Worm (Caenorhabditis elegans): ENCODE results near the gene F01F1.3.

Gene F01F1.3

ce11 chrIII:5882284-5882683 lies 10.5 kb downstream of the F01F1.3 start:
- TF ChIP-seq klf-2 (GFP tag; conservative IDR thresholded peaks at IDR 0.05) (no peak), cog-1 (tag; optimal IDR thresholded peaks at IDR 0.05) (no peak), flt-1 (GFP tag; IDR thresholded peaks at IDR 0.05) (no peak), ztf-29 (GFP tag; IDR thresholded peaks at IDR 0.05) (no peak), tab-1 (GFP tag; IDR thresholded peaks at IDR 0.05) (no peak), ztf-23 (GFP tag; IDR thresholded peaks at IDR 0.05) (no peak), med-1 (GFP tag; optimal IDR thresholded peaks at IDR 0.05; ENCODE audit: insufficient read depth) (no peak), T22C8.4 (GFP tag; IDR thresholded peaks at IDR 0.05) (no peak), ref-1 (GFP tag; conservative IDR thresholded peaks at IDR 0.05) (no peak)

- TF ChIP-seq klf-2 (GFP tag; conservative IDR thresholded peaks at IDR 0.05) (no peak), flt-1 (GFP tag; IDR thresholded peaks at IDR 0.05) (no peak), cog-1 (tag; optimal IDR thresholded peaks at IDR 0.05) (no peak), tab-1 (GFP tag; IDR thresholded peaks at IDR 0.05) (no peak), med-1 (GFP tag; optimal IDR thresholded peaks at IDR 0.05; ENCODE audit: insufficient read depth) (no peak), ztf-29 (GFP tag; IDR thresholded peaks at IDR 0.05) (no peak), ztf-23 (GFP tag; IDR thresholded peaks at IDR 0.05) (no peak), ref-1 (GFP tag; conservative IDR thresholded peaks at IDR 0.05) (no peak)
Observed at ce11 chrIII:5882823-5883222, 11.1 kb downstream of the F01F1.3 start, which contains the start of gene F01F1.14. TSS of gene F01F1.14 (minus strand) at chrIII:5882923.

- TF ChIP-seq T22C8.4 (GFP tag; IDR thresholded peaks at IDR 0.05) (no peak), ztf-29 (GFP tag; IDR thresholded peaks at IDR 0.05) (no peak)
Observed at ce11 chrIII:5883517-5883916, 11.8 kb downstream of the F01F1.3 start.

ce11 chrIII:5884007-5884406 lies 12.3 kb downstream of the F01F1.3 start, which contains the start of gene C28H8.5:
TSS of gene C28H8.5 (plus strand) at chrIII:5884307.
- TF ChIP-seq cog-1 (tag; optimal IDR thresholded peaks at IDR 0.05) (no peak), flt-1 (GFP tag; IDR thresholded peaks at IDR 0.05) (no peak)

- no peak for TF ChIP-seq klf-2 (GFP tag; conservative IDR thresholded peaks at IDR 0.05)
- TF ChIP-seq ref-1 (GFP tag; conservative IDR thresholded peaks at IDR 0.05): no peak
- TF ChIP-seq ztf-29 (GFP tag; IDR thresholded peaks at IDR 0.05): no peak
- TF ChIP-seq T22C8.4 (GFP tag; IDR thresholded peaks at IDR 0.05): no peak
- TF ChIP-seq med-1 (GFP tag; optimal IDR thresholded peaks at IDR 0.05; ENCODE audit: insufficient read depth): no peak
Observed at ce11 chrIII:5884459-5884858, 12.7 kb downstream of the F01F1.3 start.

- no peak for TF ChIP-seq med-1 (GFP tag; optimal IDR thresholded peaks at IDR 0.05; ENCODE audit: insufficient read depth)
- TF ChIP-seq ref-1 (GFP tag; conservative IDR thresholded peaks at IDR 0.05): no peak
- TF ChIP-seq flt-1 (GFP tag; IDR thresholded peaks at IDR 0.05): no peak
- no peak for TF ChIP-seq ztf-29 (GFP tag; IDR thresholded peaks at IDR 0.05)
- no peak for TF ChIP-seq T22C8.4 (GFP tag; IDR thresholded peaks at IDR 0.05)
- no peak for TF ChIP-seq cog-1 (tag; optimal IDR thresholded peaks at IDR 0.05)
- TF ChIP-seq klf-2 (GFP tag; conservative IDR thresholded peaks at IDR 0.05): no peak
- TF ChIP-seq tab-1 (GFP tag; IDR thresholded peaks at IDR 0.05): no peak
- no peak for TF ChIP-seq ztf-23 (GFP tag; IDR thresholded peaks at IDR 0.05)
Observed at ce11 chrIII:5886893-5887292, 15.2 kb downstream of the F01F1.3 start, which contains the start of gene C28H8.7. TSS of gene C28H8.7 (minus strand) at chrIII:5886993.

DNA sequence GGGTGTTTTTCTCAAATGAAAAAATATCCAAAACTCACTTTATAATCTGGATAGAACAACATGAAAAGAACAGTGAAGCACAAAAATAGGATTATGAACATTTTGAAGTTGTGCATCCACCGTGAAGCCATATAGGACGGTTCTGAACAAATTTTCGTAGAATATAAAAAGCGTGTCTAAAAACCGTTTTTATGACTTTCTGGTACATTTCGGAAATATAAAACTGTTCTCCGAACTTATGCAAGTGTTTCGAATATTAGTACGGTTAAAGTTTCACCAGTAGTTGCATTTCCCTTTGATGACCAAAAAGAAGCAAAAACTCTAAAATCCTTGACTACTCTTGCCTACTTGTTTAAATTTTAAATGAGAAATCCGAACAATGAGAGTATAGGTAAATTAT lies 16.9 kb downstream of the F01F1.3 start, which contains the start of gene C28H8.8:
TSS of gene C28H8.8 (minus strand) at position 101 of the 400 bp plus-strand sequence.
- TF ChIP-seq T22C8.4 (GFP tag; IDR thresholded peaks at IDR 0.05) (no peak), tab-1 (GFP tag; IDR thresholded peaks at IDR 0.05) (no peak), klf-2 (GFP tag; conservative IDR thresholded peaks at IDR 0.05) (no peak), ref-1 (GFP tag; conservative IDR thresholded peaks at IDR 0.05) (no peak), flt-1 (GFP tag; IDR thresholded peaks at IDR 0.05) (no peak), ztf-29 (GFP tag; IDR thresholded peaks at IDR 0.05) (no peak), med-1 (GFP tag; optimal IDR thresholded peaks at IDR 0.05; ENCODE audit: insufficient read depth) (no peak), cog-1 (tag; optimal IDR thresholded peaks at IDR 0.05) (no peak), ztf-23 (GFP tag; IDR thresholded peaks at IDR 0.05) (no peak)

ce11 chrIII:5892909-5893308 lies 21.2 kb downstream of the F01F1.3 start:
- TF ChIP-seq tab-1 (GFP tag; IDR thresholded peaks at IDR 0.05) (no peak), klf-2 (GFP tag; conservative IDR thresholded peaks at IDR 0.05) (no peak), ztf-29 (GFP tag; IDR thresholded peaks at IDR 0.05) (no peak), flt-1 (GFP tag; IDR thresholded peaks at IDR 0.05) (no peak), med-1 (GFP tag; optimal IDR thresholded peaks at IDR 0.05; ENCODE audit: insufficient read depth) (no peak), cog-1 (tag; optimal IDR thresholded peaks at IDR 0.05) (no peak), T22C8.4 (GFP tag; IDR thresholded peaks at IDR 0.05) (no peak), ref-1 (GFP tag; conservative IDR thresholded peaks at IDR 0.05) (no peak), ztf-23 (GFP tag; IDR thresholded peaks at IDR 0.05) (no peak)

ce11 chrIII:5895913-5896312 lies 24.2 kb downstream of the F01F1.3 start, which contains the start of gene pxl-1:
TSS of gene pxl-1 (minus strand) at chrIII:5896013.
- no peak for TF ChIP-seq klf-2 (GFP tag; conservative IDR thresholded peaks at IDR 0.05)
- no peak for TF ChIP-seq ref-1 (GFP tag; conservative IDR thresholded peaks at IDR 0.05)
- no peak for TF ChIP-seq flt-1 (GFP tag; IDR thresholded peaks at IDR 0.05)
- no peak for TF ChIP-seq med-1 (GFP tag; optimal IDR thresholded peaks at IDR 0.05; ENCODE audit: insufficient read depth)
- TF ChIP-seq T22C8.4 (GFP tag; IDR thresholded peaks at IDR 0.05): no peak
- TF ChIP-seq cog-1 (tag; optimal IDR thresholded peaks at IDR 0.05): no peak
- no peak for TF ChIP-seq ztf-23 (GFP tag; IDR thresholded peaks at IDR 0.05)
- TF ChIP-seq ztf-29 (GFP tag; IDR thresholded peaks at IDR 0.05): no peak
- no peak for TF ChIP-seq tab-1 (GFP tag; IDR thresholded peaks at IDR 0.05)

- no peak for TF ChIP-seq klf-2 (GFP tag; conservative IDR thresholded peaks at IDR 0.05)
- TF ChIP-seq tab-1 (GFP tag; IDR thresholded peaks at IDR 0.05): no peak
- TF ChIP-seq T22C8.4 (GFP tag; IDR thresholded peaks at IDR 0.05): no peak
- no peak for TF ChIP-seq cog-1 (tag; optimal IDR thresholded peaks at IDR 0.05)
- no peak for TF ChIP-seq ref-1 (GFP tag; conservative IDR thresholded peaks at IDR 0.05)
- no peak for TF ChIP-seq flt-1 (GFP tag; IDR thresholded peaks at IDR 0.05)
- no peak for TF ChIP-seq ztf-23 (GFP tag; IDR thresholded peaks at IDR 0.05)
- TF ChIP-seq ztf-29 (GFP tag; IDR thresholded peaks at IDR 0.05): no peak
- no peak for TF ChIP-seq med-1 (GFP tag; optimal IDR thresholded peaks at IDR 0.05; ENCODE audit: insufficient read depth)
Observed at ce11 chrIII:5897468-5897867, 25.7 kb downstream of the F01F1.3 start.

All from whole organism, midembryonic.